Worm (Caenorhabditis elegans) whole organism, dauer: ENCODE results near the gene lido-11.

Experiments
- unc-62 ChIP-seq: sonication (generic microtip); optimal IDR thresholded peaks from 2 replicates; lab custom pipeline; 2017; ENCODE audit warnings: missing biosample characterization, missing genetic modification reagents, missing genetic modification characterization

Gene lido-11

ce11 chrII:2985935-2986498 is 17.8 kb upstream of the lido-11 start:
- no peak for TF ChIP-seq unc-62 (GFP tag; lab: Kevin White, UChicago)

- TF ChIP-seq unc-62 (GFP tag; lab: Kevin White, UChicago), result no peak
Measured at ce11 chrII:2987122-2987556, 16.6 kb upstream of the lido-11 start.

ce11 chrII:2987854-2988350 is 15.9 kb upstream of the lido-11 start, which contains the start of gene lido-7:
Gene lido-7, plus strand, starts transcription at chrII:2988300.
- TF ChIP-seq unc-62 (GFP tag; lab: Kevin White, UChicago), result no peak

- no peak for TF ChIP-seq unc-62 (GFP tag; lab: Kevin White, UChicago)
Measured at ce11 chrII:2990089-2990488, 13.7 kb upstream of the lido-11 start.

- no peak for TF ChIP-seq unc-62 (GFP tag; lab: Kevin White, UChicago)
Measured at ce11 chrII:2991555-2992083, 12.1 kb upstream of the lido-11 start, which contains the start of gene K08A2.2. Gene K08A2.2, plus strand, starts transcription at chrII:2991605.

- TF ChIP-seq unc-62 (GFP tag; lab: Kevin White, UChicago), result no peak
Measured at ce11 chrII:2992300-2992699, 11.5 kb upstream of the lido-11 start.

ce11 chrII:2994590-2995392 is 9.0 kb upstream of the lido-11 start:
- no peak for TF ChIP-seq unc-62 (GFP tag; lab: Kevin White, UChicago)

- TF ChIP-seq unc-62 (GFP tag; lab: Kevin White, UChicago), result no peak
Measured at ce11 chrII:2996721-2997120, 7.0 kb upstream of the lido-11 start, which contains the start of gene lido-8. Gene lido-8, plus strand, starts transcription at chrII:2997021.

- no peak for TF ChIP-seq unc-62 (GFP tag; lab: Kevin White, UChicago)
Measured at ce11 chrII:2997828-2998441, 5.8 kb upstream of the lido-11 start.

ce11 chrII:3000535-3001264 is 3.1 kb upstream of the lido-11 start, which contains the start of gene lido-9:
Gene lido-9, plus strand, starts transcription at chrII:3000768.
- no peak for TF ChIP-seq unc-62 (GFP tag; lab: Kevin White, UChicago)

- no peak for TF ChIP-seq unc-62 (GFP tag; lab: Kevin White, UChicago)
Measured at ce11 chrII:3002211-3002610, 1.6 kb upstream of the lido-11 start, which contains the start of gene lido-10. Gene lido-10, plus strand, starts transcription at chrII:3002511.

ce11 chrII:3005499-3005898 is 1.7 kb downstream of the lido-11 start, which contains the start of gene lido-12:
Gene lido-12, plus strand, starts transcription at chrII:3005799.
- TF ChIP-seq unc-62 (GFP tag; lab: Kevin White, UChicago), result no peak

- TF ChIP-seq unc-62 (GFP tag; lab: Kevin White, UChicago), result no peak
Measured at ce11 chrII:3008400-3008799, 4.6 kb downstream of the lido-11 start, which contains the start of gene sdz-5. Gene sdz-5, plus strand, starts transcription at chrII:3008700.

ce11 chrII:3012133-3012532 is 8.4 kb downstream of the lido-11 start, which contains the start of gene C41H7.9:
Gene C41H7.9, minus strand, starts transcription at chrII:3012233.
- no peak for TF ChIP-seq unc-62 (GFP tag; lab: Kevin White, UChicago)
